Worm (Caenorhabditis elegans) whole organism, mixed stage, embryonic: ENCODE data around the gene cdf-2.

ENCODE experiments used
- drap-1 ChIP-seq: fragments of 200-800 bp; sonication (Bioruptor generic); optimal IDR thresholded peaks from 3 replicates; lab custom pipeline; 2018; ENCODE audit warnings: mild to moderate bottlenecking, missing genetic modification characterization, missing compliant biosample characterization
- ham-2 ChIP-seq: fragments of 200-800 bp; sonication (Bioruptor generic); optimal IDR thresholded peaks from 2 replicates; lab custom pipeline; 2018; ENCODE audit warnings: mild to moderate bottlenecking, missing genetic modification characterization, missing compliant biosample characterization
- hlh-1 ChIP-seq: fragments of 150-350 bp; optimal IDR thresholded peaks from 2 replicates; lab custom pipeline; 2014; ENCODE audit warnings: missing biosample characterization, missing genetic modification reagents, missing genetic modification characterization
- nhr-76 ChIP-seq: sonication (generic microtip); optimal IDR thresholded peaks from 2 replicates; lab custom pipeline; 2017; ENCODE audit warnings: missing biosample characterization, missing genetic modification characterization
- unc-62 ChIP-seq: fragments of 150-350 bp; optimal IDR thresholded peaks from 2 replicates; lab custom pipeline; 2014; ENCODE audit warnings: missing biosample characterization, missing genetic modification reagents, missing genetic modification characterization
- ztf-11 ChIP-seq: fragments of 150-350 bp; optimal IDR thresholded peaks from 2 replicates; lab custom pipeline; 2014; ENCODE audit warnings: missing biosample characterization, missing genetic modification characterization

cdf-2 gene

DNA sequence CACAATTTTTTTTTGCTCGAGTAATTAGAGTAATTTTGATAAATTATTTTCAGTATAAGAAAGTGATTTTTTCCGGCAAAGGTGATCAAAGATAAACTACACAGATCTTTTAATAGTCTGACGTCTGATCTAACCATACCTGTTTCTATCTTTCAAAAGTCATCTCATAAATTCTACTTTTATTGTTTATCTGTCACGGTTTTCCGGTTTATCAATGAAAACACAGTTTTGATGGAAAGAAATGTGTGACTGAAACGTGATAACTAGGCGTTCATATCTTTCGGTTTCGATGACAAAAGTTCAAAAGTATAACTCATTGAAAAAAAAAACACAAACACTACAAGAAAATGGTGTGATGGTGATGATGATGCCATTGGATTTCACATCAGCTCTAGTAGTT lies 44.1 kb downstream of the cdf-2 start:
- no peak for TF ChIP-seq ham-2 (GFP tag; lab: Kevin White, UChicago)
- TF ChIP-seq nhr-76 (tag; lab: Kevin White, UChicago) = no peak
- TF ChIP-seq drap-1 = no peak
- no peak for TF ChIP-seq unc-62

DNA sequence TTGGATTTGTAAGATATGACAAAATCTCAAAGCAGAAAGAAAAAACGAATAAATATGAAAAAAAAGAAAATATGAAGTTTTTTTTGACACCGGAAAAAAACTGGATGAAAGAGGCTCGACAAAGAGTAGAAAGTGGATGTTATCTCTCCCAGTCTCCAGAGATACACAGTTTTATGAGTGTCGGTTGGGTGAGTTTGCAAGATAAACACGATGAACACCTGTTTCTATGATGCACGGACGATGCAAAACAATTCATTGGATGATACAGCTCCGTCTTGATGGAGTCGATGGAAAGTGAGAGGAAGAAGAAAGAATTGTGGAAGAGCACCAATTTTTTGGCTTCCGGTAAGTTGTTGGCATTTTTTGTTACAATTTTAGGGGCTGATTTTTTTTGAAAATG lies 50.9 kb downstream of the cdf-2 start:
- TF ChIP-seq ztf-11 (tag; lab: Kevin White, UChicago) (no peak), hlh-1 (tag; lab: Kevin White, UChicago) (peak; percentile 94)
- TF ChIP-seq, all 35 proteins: peak for 1
